Fruit fly (Drosophila melanogaster): ENCODE data around the gene mGluR.
"Not testable (repeated sequence)": the region's sequence is repeated elsewhere in the genome, so short reads cannot be mapped to it uniquely, and the experiment has no call there.

The mGluR gene

dm6 chr4:936036-936869 is at the start of gene mGluR:
Gene mGluR (plus strand): TSS chr4:936819.
- TF ChIP-seq CG17801 (GFP tag; optimal IDR thresholded peaks at IDR 0.05; ENCODE audit: partially characterized antibody), result no peak

dm6 chr4:896134-896533 is 40.5 kb upstream of the mGluR start:
- TF ChIP-seq CG17801 (GFP tag; optimal IDR thresholded peaks at IDR 0.05; ENCODE audit: partially characterized antibody), result no peak

dm6 chr4:904667-905066 is 32.0 kb upstream of the mGluR start:
- TF ChIP-seq CG17801 (GFP tag; optimal IDR thresholded peaks at IDR 0.05; ENCODE audit: partially characterized antibody), result no peak

- no peak for TF ChIP-seq CG17801 (GFP tag; optimal IDR thresholded peaks at IDR 0.05; ENCODE audit: partially characterized antibody)
These were observed 27.5 kb upstream of the mGluR start for dm6 chr4:909134-909533.

- not testable (repeated sequence) for TF ChIP-seq CG17801 (GFP tag; optimal IDR thresholded peaks at IDR 0.05; ENCODE audit: partially characterized antibody)
These were observed 24.4 kb upstream of the mGluR start, which contains the start of gene unc-13 for dm6 chr4:912231-912630. Gene unc-13 (minus strand): TSS chr4:912331.

- TF ChIP-seq CG17801 (GFP tag; optimal IDR thresholded peaks at IDR 0.05; ENCODE audit: partially characterized antibody), result no peak
These were observed 14.0 kb upstream of the mGluR start for dm6 chr4:922592-922991.

dm6 chr4:930311-931198 is 6.1 kb upstream of the mGluR start, which contains the start of gene eIF4G1:
Gene eIF4G1 (minus strand): TSS chr4:930715.
- TF ChIP-seq CG17801 (GFP tag; optimal IDR thresholded peaks at IDR 0.05; ENCODE audit: partially characterized antibody), result no peak

dm6 chr4:937119-937518 is 500 bp downstream of the mGluR start:
- no peak for TF ChIP-seq CG17801 (GFP tag; optimal IDR thresholded peaks at IDR 0.05; ENCODE audit: partially characterized antibody)

- no peak for TF ChIP-seq CG17801 (GFP tag; optimal IDR thresholded peaks at IDR 0.05; ENCODE audit: partially characterized antibody)
These were observed 7.7 kb downstream of the mGluR start for dm6 chr4:944354-944753.

dm6 chr4:946197-946596 is 9.6 kb downstream of the mGluR start:
- TF ChIP-seq CG17801 (GFP tag; optimal IDR thresholded peaks at IDR 0.05; ENCODE audit: partially characterized antibody), result no peak

- no peak for TF ChIP-seq CG17801 (GFP tag; optimal IDR thresholded peaks at IDR 0.05; ENCODE audit: partially characterized antibody)
These were observed 12.7 kb downstream of the mGluR start for dm6 chr4:949313-949712.

- TF ChIP-seq CG17801 (GFP tag; optimal IDR thresholded peaks at IDR 0.05; ENCODE audit: partially characterized antibody), result peak; percentile 47
These were observed 21.6 kb downstream of the mGluR start, which contains the start of gene 4E-T for dm6 chr4:958093-958649. Gene 4E-T (minus strand): TSS chr4:958392.

- TF ChIP-seq CG17801 (GFP tag; optimal IDR thresholded peaks at IDR 0.05; ENCODE audit: partially characterized antibody), result no peak
These were observed 22.7 kb downstream of the mGluR start for dm6 chr4:959110-959920.

- TF ChIP-seq CG17801 (GFP tag; optimal IDR thresholded peaks at IDR 0.05; ENCODE audit: partially characterized antibody), result no peak
These were observed 23.4 kb downstream of the mGluR start for dm6 chr4:959921-960536.
